Fruit fly (Drosophila melanogaster) whole organism, embryonic: ENCODE results near the gene CG5382.

Source experiments
- Atf-2 ChIP-seq: fragments of 200-800 bp; sonication (Bioruptor generic); optimal IDR thresholded peaks from 2 replicates; lab custom pipeline; 2016; ENCODE audit warnings: missing biosample characterization, missing genetic modification characterization
- Awh ChIP-seq: fragments of 200-800 bp; sonication (Bioruptor generic); IDR thresholded peaks from 2 replicates; pipeline ENCODE4, ENCODE4 v1.3.6; 2022; ENCODE audit warnings: missing biosample characterization, missing genetic modification characterization
- BtbVII ChIP-seq: fragments of 200-800 bp; sonication (Bioruptor generic); optimal IDR thresholded peaks from 3 replicates; lab custom pipeline; 2017; ENCODE audit warnings: missing biosample characterization, mild to moderate bottlenecking, missing genetic modification characterization
- CG10321 ChIP-seq: fragments of 200-800 bp; sonication (Bioruptor generic); IDR thresholded peaks from 2 replicates; pipeline ENCODE4 v1.3.6; 2022; ENCODE audit warnings: missing biosample characterization, missing genetic modification characterization
- CG10543 ChIP-seq: fragments of 200-800 bp; sonication (Bioruptor generic); optimal IDR thresholded peaks from 3 replicates; lab custom pipeline; 2017; ENCODE audit warnings: missing biosample characterization, mild to moderate bottlenecking, missing genetic modification characterization, moderate library complexity
- CG11247 ChIP-seq: fragments of 200-800 bp; sonication (Bioruptor generic); IDR thresholded peaks from 2 replicates; pipeline ENCODE4 v1.3.6; 2022; ENCODE audit warnings: missing biosample characterization, missing genetic modification characterization
- CG12071 ChIP-seq: fragments of 200-800 bp; sonication (Bioruptor generic); optimal IDR thresholded peaks from 3 replicates; lab custom pipeline; 2018; ENCODE audit warnings: missing biosample characterization, mild to moderate bottlenecking, missing genetic modification characterization
- CG12659 ChIP-seq: fragments of 200-800 bp; sonication (Bioruptor generic); optimal IDR thresholded peaks from 3 replicates; lab custom pipeline; 2017; ENCODE audit warnings: mild to moderate bottlenecking, missing biosample characterization, missing genetic modification reagents, missing genetic modification characterization
- CG13123 ChIP-seq: fragments of 200-800 bp; sonication (Bioruptor generic); optimal IDR thresholded peaks from 2 replicates; lab custom pipeline; 2016; ENCODE audit warnings: missing biosample characterization, missing genetic modification characterization
- CG13296 ChIP-seq: fragments of 200-800 bp; sonication (Bioruptor generic); optimal IDR thresholded peaks from 3 replicates; lab custom pipeline; 2018; ENCODE audit warnings: missing biosample characterization, mild to moderate bottlenecking, missing genetic modification characterization
- CG15479 ChIP-seq: fragments of 200-800 bp; sonication (Bioruptor generic); optimal IDR thresholded peaks from 3 replicates; lab custom pipeline; 2019; ENCODE audit warnings: missing biosample characterization, mild to moderate bottlenecking, missing genetic modification characterization, moderate library complexity
- CG17186 ChIP-seq: fragments of 200-800 bp; sonication (Bioruptor generic); optimal IDR thresholded peaks from 3 replicates; lab custom pipeline; 2017; ENCODE audit warnings: missing biosample characterization, missing genetic modification reagents, missing genetic modification characterization
- CG17359 ChIP-seq: fragments of 200-800 bp; sonication (Bioruptor generic); optimal IDR thresholded peaks from 3 replicates; lab custom pipeline; 2018; ENCODE audit warnings: missing biosample characterization, mild to moderate bottlenecking, missing genetic modification characterization, moderate library complexity
- CG17568 ChIP-seq: fragments of 200-800 bp; sonication (Bioruptor generic); optimal IDR thresholded peaks from 2 replicates; lab custom pipeline; 2018; ENCODE audit warnings: missing biosample characterization, mild to moderate bottlenecking, missing genetic modification characterization, moderate library complexity
- CG2889 ChIP-seq: fragments of 200-800 bp; sonication (Bioruptor generic); IDR thresholded peaks from 3 replicates; pipeline ENCODE4 v1.3.6; 2022; ENCODE audit warnings: missing biosample characterization, missing genetic modification characterization
- CG3281 ChIP-seq: fragments of 200-800 bp; sonication (Bioruptor generic); optimal IDR thresholded peaks from 3 replicates; lab custom pipeline; 2017; ENCODE audit warnings: missing biosample characterization, mild to moderate bottlenecking, missing genetic modification characterization
- CG3838 ChIP-seq: fragments of 200-800 bp; sonication (Bioruptor generic); optimal IDR thresholded peaks from 3 replicates; lab custom pipeline; 2016; ENCODE audit warnings: missing biosample characterization, missing genetic modification characterization
- CG6254 ChIP-seq: fragments of 200-800 bp; sonication (Bioruptor generic); optimal IDR thresholded peaks from 3 replicates; lab custom pipeline; 2017; ENCODE audit warnings: mild to moderate bottlenecking, missing biosample characterization, missing genetic modification reagents, missing genetic modification characterization
- CG6654 ChIP-seq: fragments of 200-800 bp; sonication (Bioruptor generic); optimal IDR thresholded peaks from 2 replicates; lab custom pipeline; 2017; ENCODE audit warnings: missing biosample characterization, mild to moderate bottlenecking, missing genetic modification characterization
- CG6765 ChIP-seq: fragments of 200-800 bp; sonication (Bioruptor generic); optimal IDR thresholded peaks from 3 replicates; lab custom pipeline; 2017; ENCODE audit warnings: missing biosample characterization, mild to moderate bottlenecking, missing genetic modification characterization
- CG8359 ChIP-seq: fragments of 200-800 bp; sonication (Bioruptor generic); optimal IDR thresholded peaks from 2 replicates; lab custom pipeline; 2017; ENCODE audit warnings: missing biosample characterization, mild to moderate bottlenecking, missing genetic modification characterization, borderline replicate concordance
- CG9797 ChIP-seq: fragments of 200-800 bp; sonication (Bioruptor generic); optimal IDR thresholded peaks from 3 replicates; lab custom pipeline; 2018; ENCODE audit warnings: missing biosample characterization, mild to moderate bottlenecking, missing genetic modification characterization
- Ets97D ChIP-seq: fragments of 200-800 bp; sonication (Bioruptor generic); optimal IDR thresholded peaks from 3 replicates; lab custom pipeline; 2016; ENCODE audit warnings: missing biosample characterization, missing genetic modification characterization
- HLH3B ChIP-seq: fragments of 200-800 bp; sonication (Bioruptor generic); IDR thresholded peaks from 2 replicates; pipeline ENCODE4 v1.3.6; 2022; ENCODE audit warnings: missing biosample characterization, missing genetic modification characterization
- Lpt ChIP-seq: fragments of >200 bp; optimal IDR thresholded peaks from 2 replicates; lab custom pipeline; 2018; ENCODE audit warnings: missing biosample characterization, missing genetic modification characterization
- Meics ChIP-seq: fragments of 200-800 bp; sonication (Bioruptor generic); optimal IDR thresholded peaks from 2 replicates; lab custom pipeline; 2017; ENCODE audit warnings: missing biosample characterization, mild to moderate bottlenecking, missing genetic modification characterization
- Mes4 ChIP-seq: fragments of 200-800 bp; sonication (Bioruptor generic); optimal IDR thresholded peaks from 2 replicates; lab custom pipeline; 2016; ENCODE audit warnings: missing biosample characterization, missing genetic modification characterization
- Sry-β ChIP-seq: fragments of 200-800 bp; sonication (Bioruptor generic); optimal IDR thresholded peaks from 2 replicates; lab custom pipeline; 2018; ENCODE audit warnings: missing biosample characterization, mild to moderate bottlenecking, missing genetic modification characterization, moderate library complexity
- br ChIP-seq: fragments of >200 bp; optimal IDR thresholded peaks from 2 replicates; lab custom pipeline; 2017
- caup ChIP-seq: fragments of 200-800 bp; sonication (Bioruptor generic); optimal IDR thresholded peaks from 3 replicates; lab custom pipeline; 2017; ENCODE audit warnings: missing biosample characterization, mild to moderate bottlenecking, missing genetic modification characterization, moderate library complexity; ENCODE audit not compliant: severe bottlenecking
- cg ChIP-seq: fragments of 200-800 bp; sonication (Bioruptor generic); optimal IDR thresholded peaks from 3 replicates; lab custom pipeline; 2019; ENCODE audit warnings: missing biosample characterization, mild to moderate bottlenecking, missing genetic modification characterization, moderate library complexity
- croc ChIP-seq: fragments of 200-800 bp; sonication (Bioruptor generic); conservative IDR thresholded peaks from 3 replicates; pipeline ENCODE4 v1.3.6; 2022; ENCODE audit warnings: missing biosample characterization, missing genetic modification characterization
- eve ChIP-seq, 2 experiments: fragments of >200 bp; optimal IDR thresholded peaks; 2 replicates each; lab custom pipeline; 2017; ENCODE audit warnings: missing biosample characterization in 2 of 2, missing genetic modification characterization in 2 of 2
- gcm ChIP-seq: fragments of 200-800 bp; sonication (Bioruptor generic); optimal IDR thresholded peaks from 2 replicates; lab custom pipeline; 2019; ENCODE audit warnings: missing biosample characterization, mild to moderate bottlenecking, missing genetic modification characterization, moderate library complexity
- gsb-n ChIP-seq: fragments of 200-800 bp; sonication (Bioruptor generic); optimal IDR thresholded peaks from 3 replicates; lab custom pipeline; 2018; ENCODE audit warnings: missing biosample characterization, mild to moderate bottlenecking, missing genetic modification characterization
- hth ChIP-seq: fragments of >200 bp; optimal IDR thresholded peaks from 2 replicates; lab custom pipeline; 2017; ENCODE audit warnings: inconsistent platforms
- jumu ChIP-seq: fragments of 200-800 bp; sonication (Bioruptor generic); optimal IDR thresholded peaks from 3 replicates; lab custom pipeline; 2016; ENCODE audit warnings: missing biosample characterization, missing genetic modification characterization
- lmd ChIP-seq: fragments of 200-800 bp; sonication (Bioruptor generic); IDR thresholded peaks from 2 replicates; pipeline ENCODE4 v1.3.6; 2022; ENCODE audit warnings: missing biosample characterization, missing genetic modification characterization
- nom ChIP-seq: fragments of 200-800 bp; sonication (Bioruptor generic); optimal IDR thresholded peaks from 2 replicates; lab custom pipeline; 2017; ENCODE audit warnings: missing biosample characterization, missing genetic modification characterization, mild to moderate bottlenecking, moderate library complexity, missing genetic modification reagents
- odd ChIP-seq: fragments of 200-800 bp; sonication (Bioruptor generic); optimal IDR thresholded peaks from 2 replicates; lab custom pipeline; 2017; ENCODE audit warnings: missing biosample characterization, mild to moderate bottlenecking, missing genetic modification characterization
- otp ChIP-seq: fragments of 200-800 bp; sonication (Bioruptor generic); IDR thresholded peaks from 3 replicates; pipeline ENCODE4, ENCODE4 v1.3.6; 2022; ENCODE audit warnings: missing biosample characterization, missing genetic modification characterization
- pan ChIP-seq, 4 experiments: fragments of >200 bp in 3 of 4; fragments of 200-800 bp in 1 of 4; sonication (Bioruptor generic) in 1 of 4; optimal IDR thresholded peaks in 3 of 4; IDR thresholded peaks in 1 of 4; 2 replicates each; pipeline versions ENCODE4 v1.3.6 to Lab custom; 2017 to 2022; ENCODE audit warnings: missing biosample characterization in 2 of 4, missing genetic modification characterization in 2 of 4, mixed read lengths in 1 of 4
- pfk ChIP-seq: fragments of 200-800 bp; sonication (Bioruptor generic); optimal IDR thresholded peaks from 2 replicates; lab custom pipeline; 2018; ENCODE audit warnings: missing biosample characterization, mild to moderate bottlenecking, missing genetic modification characterization, moderate library complexity
- pho ChIP-seq: fragments of 200-800 bp; sonication (Bioruptor generic); optimal IDR thresholded peaks from 2 replicates; lab custom pipeline; 2016; ENCODE audit warnings: missing biosample characterization, missing genetic modification characterization
- sima ChIP-seq: fragments of 200-800 bp; sonication (Bioruptor generic); optimal IDR thresholded peaks from 2 replicates; lab custom pipeline; 2016; ENCODE audit warnings: missing biosample characterization, missing genetic modification characterization
- tx ChIP-seq: fragments of 200-800 bp; sonication (Bioruptor generic); optimal IDR thresholded peaks from 2 replicates; lab custom pipeline; 2016; ENCODE audit warnings: missing biosample characterization, missing genetic modification characterization
- unc-4 ChIP-seq: fragments of 200-800 bp; sonication (Bioruptor generic); IDR thresholded peaks from 2 replicates; pipeline ENCODE4 v1.3.6; 2022; ENCODE audit warnings: missing biosample characterization, missing genetic modification characterization; ENCODE audit not compliant: partially characterized antibody
- unpg ChIP-seq: fragments of 200-800 bp; sonication (Bioruptor generic); optimal IDR thresholded peaks from 3 replicates; lab custom pipeline; 2018; ENCODE audit warnings: missing biosample characterization, mild to moderate bottlenecking, missing genetic modification characterization, moderate library complexity

CG5382 gene

DNA sequence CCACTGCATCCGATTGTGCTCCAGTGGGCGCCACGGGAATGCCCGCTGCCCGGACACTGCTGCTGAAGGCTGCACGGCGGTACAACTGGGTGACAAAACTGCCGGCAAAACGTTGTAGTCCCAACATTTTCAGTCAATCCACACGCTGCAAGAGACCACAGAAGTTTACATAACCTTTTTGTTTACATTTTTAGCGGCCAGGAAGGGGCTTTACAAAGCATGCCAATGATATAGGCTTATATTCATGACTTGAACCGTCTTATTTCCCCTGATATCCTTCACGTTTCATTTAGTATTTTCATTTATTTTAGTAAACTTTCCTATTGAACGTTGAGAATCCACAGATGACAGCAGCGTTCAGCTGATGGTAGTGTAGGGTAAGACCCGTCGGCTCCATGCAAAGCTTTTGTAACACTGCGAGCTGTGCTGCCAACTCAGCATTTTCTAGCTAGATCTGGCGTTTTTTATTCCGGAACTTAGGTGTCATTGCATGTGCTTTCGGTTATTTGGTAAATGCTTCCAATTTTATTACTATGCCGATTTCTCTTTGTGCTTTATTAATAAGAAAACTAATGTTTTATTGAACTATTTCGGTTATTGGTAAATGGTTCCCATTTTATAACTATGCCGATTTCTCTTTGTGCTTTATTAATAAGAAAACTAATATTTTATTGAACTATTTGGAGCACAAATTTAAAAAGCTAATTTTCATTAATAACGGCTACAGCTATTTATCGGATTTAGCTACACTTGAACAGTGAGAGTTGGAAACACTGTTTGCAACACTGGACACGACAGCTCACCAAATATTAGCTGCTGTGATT lies 45.0 kb upstream of the CG5382 start, which contains the start of the genes CG13850 and lqfR (continued):
- TF ChIP-seq CG9797 (GFP tag; lab: Kevin White, UChicago), result peak; percentile 22
- peak; percentile 26 for TF ChIP-seq Mes4 (GFP tag; lab: Kevin White, UChicago)
- TF ChIP-seq nom (GFP tag; lab: Kevin White, UChicago), result no peak
- TF ChIP-seq CG3281 (GFP tag; lab: Kevin White, UChicago), result peak; percentile 67
- peak; percentile 88 for TF ChIP-seq CG12659 (GFP tag; lab: Kevin White, UChicago)
- TF ChIP-seq CG17359 (tag; lab: Kevin White, UChicago), result peak; percentile 54
- peak; percentile 41 for TF ChIP-seq CG17186 (GFP tag; lab: Kevin White, UChicago)
- no peak for TF ChIP-seq CG6254 (GFP tag; lab: Kevin White, UChicago)
- TF ChIP-seq lmd (GFP tag; lab: Robert Waterston, UW), result peak; percentile 64
- peak; percentile 11 for TF ChIP-seq pfk (GFP tag; lab: Kevin White, UChicago)
- TF ChIP-seq pho, result peak; percentile 86
- TF ChIP-seq CG6765 (GFP tag; lab: Kevin White, UChicago), result peak; percentile 57
- peak; percentile 71 for TF ChIP-seq Meics (GFP tag; lab: Kevin White, UChicago)
- TF ChIP-seq Lpt (GFP tag; lab: Kevin White, UChicago), result no peak
- TF ChIP-seq gcm (GFP tag; lab: Kevin White, UChicago), result no peak
- peak; percentile 40 for TF ChIP-seq CG6654 (GFP tag; lab: Kevin White, UChicago)
- peak; percentile 81 for TF ChIP-seq jumu
- TF ChIP-seq CG8359 (GFP tag; lab: Kevin White, UChicago), result peak; percentile 34
- no peak for TF ChIP-seq otp
- TF ChIP-seq br, result no peak
- TF ChIP-seq CG13296 (GFP tag; lab: Kevin White, UChicago), result peak; percentile 46
- peak; percentile 57; the same call in 1 of the 2 replicates for TF ChIP-seq HLH3B (GFP tag; lab: Robert Waterston, UW)
- no peak for TF ChIP-seq Awh (GFP tag; lab: Robert Waterston, UW)
- peak; percentile 75 for TF ChIP-seq tx (GFP tag; lab: Kevin White, UChicago)
- TF ChIP-seq CG15479 (GFP tag; lab: Kevin White, UChicago), result no peak
- no peak for TF ChIP-seq gsb-n (tag; lab: Kevin White, UChicago)
- TF ChIP-seq CG3838 (GFP tag; lab: Kevin White, UChicago), result peak; percentile 21
- TF ChIP-seq unc-4 (GFP tag; lab: Robert Waterston, UW), result no peak
- no peak for TF ChIP-seq hth
- peak; percentile 97 for TF ChIP-seq Sry-β
- TF ChIP-seq CG10321 (GFP tag; lab: Robert Waterston, UW), result 0 out of 2 replicates have a peak, but pooled peaks have one; percentile 4
- TF ChIP-seq unpg (GFP tag; lab: Kevin White, UChicago), result no peak
- TF ChIP-seq Ets97D (GFP tag; lab: Kevin White, UChicago), result peak; percentile 70
- peak; percentile 70 for TF ChIP-seq BtbVII (GFP tag; lab: Kevin White, UChicago)
- TF ChIP-seq cg (GFP tag; lab: Kevin White, UChicago), result no peak
- no peak for TF ChIP-seq eve (GFP tag; optimal IDR thresholded peaks at IDR 0.05; lab: Kevin White, UChicago)
- peak; percentile 39; the same call in 1 of the 3 replicates for TF ChIP-seq croc
- TF ChIP-seq pan (optimal IDR thresholded peaks at IDR 0.05; lab: Kevin White, UChicago), result no peak
- TF ChIP-seq pan (GFP tag; optimal IDR thresholded peaks at IDR 0.05 in 1 of 2, IDR thresholded peaks at IDR 0.05 in 1 of 2), result no peak
- TF ChIP-seq CG17568, result no peak
- 0 out of 3 replicates have a peak, but pooled peaks have one; percentile 38 for TF ChIP-seq CG2889 (GFP tag; lab: Robert Waterston, UW)
- peak; percentile 68 for TF ChIP-seq odd
- TF ChIP-seq CG10543 (GFP tag; lab: Kevin White, UChicago), result peak; percentile 82
- no peak for TF ChIP-seq sima
- peak; percentile 63 for TF ChIP-seq CG13123 (GFP tag; lab: Kevin White, UChicago)
- TF ChIP-seq Atf-2 (GFP tag; lab: Kevin White, UChicago), result peak; percentile 75
- TF ChIP-seq CG12071 (GFP tag; lab: Kevin White, UChicago), result no peak
- TF ChIP-seq caup, result peak; percentile 80
- peak; percentile 52; the same call in 1 of the 2 replicates for TF ChIP-seq CG11247 (GFP tag; lab: Robert Waterston, UW)
